Worm (Caenorhabditis elegans) whole organism, early embryonic: ENCODE measurements around the gene T24A6.20.

Experiments
- B0310.2 ChIP-seq: sonication (generic microtip); optimal IDR thresholded peaks from 2 replicates; lab custom pipeline; 2016; ENCODE audit warnings: mild to moderate bottlenecking, missing genetic modification characterization, missing compliant biosample characterization
- ets-7 ChIP-seq: sonication (generic microtip); optimal IDR thresholded peaks from 2 replicates; lab custom pipeline; 2016; ENCODE audit warnings: missing genotype, missing genetic modification characterization, missing compliant biosample characterization
- flt-1 ChIP-seq: fragments of 200-800 bp; sonication (Bioruptor generic); IDR thresholded peaks from 2 replicates; pipeline ENCODE4 v1.3.6; 2022; ENCODE audit warnings: missing genetic modification characterization, missing compliant biosample characterization
- pes-1 ChIP-seq: fragments of 200-800 bp; sonication (Bioruptor generic); IDR thresholded peaks from 2 replicates; pipeline ENCODE4 v1.3.6; 2022; ENCODE audit warnings: missing genetic modification reagents, missing genetic modification characterization, missing compliant biosample characterization
- tbx-11 ChIP-seq: fragments of 200-800 bp; sonication (Bioruptor generic); IDR thresholded peaks from 2 replicates; pipeline ENCODE4 v1.3.6; 2022; ENCODE audit warnings: missing genetic modification characterization, missing compliant biosample characterization
- tra-4 ChIP-seq: sonication (generic microtip); optimal IDR thresholded peaks from 2 replicates; lab custom pipeline; 2017; ENCODE audit warnings: missing genetic modification characterization, missing compliant biosample characterization

DNA sequence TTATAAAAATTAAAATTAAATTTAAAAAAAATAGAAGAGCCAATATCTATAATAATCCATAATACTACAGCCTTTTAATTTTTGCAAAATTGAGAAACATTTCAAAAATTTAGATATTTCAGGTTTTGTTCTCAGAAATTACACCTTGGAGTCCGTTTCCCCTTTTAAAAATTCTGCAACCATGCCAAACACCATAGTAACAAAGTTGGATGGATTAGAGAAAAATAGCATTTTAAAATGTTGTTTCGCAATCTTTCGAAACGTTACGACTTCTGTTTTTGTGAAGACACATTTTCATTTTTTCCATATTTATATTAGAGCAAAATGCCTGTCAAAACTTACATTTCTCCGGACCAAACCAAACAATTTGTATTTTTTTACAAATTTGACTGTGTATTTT lies 28.0 kb upstream of the T24A6.20 start, which contains the start of gene T24A6.7:
- no peak for TF ChIP-seq tra-4 (tag; lab: Kevin White, UChicago)
- TF ChIP-seq pes-1 (GFP tag; lab: Robert Waterston, UW), result no peak
- no peak for TF ChIP-seq B0310.2 (tag; lab: Kevin White, UChicago)
- TF ChIP-seq flt-1 (GFP tag; lab: Robert Waterston, UW), result no peak
- TF ChIP-seq ets-7, result no peak
- no peak for TF ChIP-seq tbx-11 (GFP tag; lab: Robert Waterston, UW)
